Fruit fly (Drosophila melanogaster) whole organism, prepupa: Measurements from ENCODE around the gene spdo.
A peak's percentile ranks its signal among the peaks of the same experiment; 100 is the strongest.

Experiments used
- CG10669 ChIP-seq: fragments of 200-800 bp; sonication (Bioruptor generic); optimal IDR thresholded peaks from 3 replicates; lab custom pipeline; 2018; ENCODE audit warnings: missing biosample characterization, mild to moderate bottlenecking, missing genetic modification characterization, moderate library complexity
- CG31627 ChIP-seq: fragments of 200-800 bp; sonication (Bioruptor generic); optimal IDR thresholded peaks from 3 replicates; lab custom pipeline; 2016; ENCODE audit warnings: missing biosample characterization, missing genetic modification characterization
- CG32006 ChIP-seq: fragments of 200-800 bp; sonication (Bioruptor generic); optimal IDR thresholded peaks from 3 replicates; lab custom pipeline; 2017; ENCODE audit warnings: missing biosample characterization, mild to moderate bottlenecking, missing genetic modification characterization
- Sox14 ChIP-seq: fragments of 200-800 bp; sonication (Bioruptor generic); optimal IDR thresholded peaks from 3 replicates; lab custom pipeline; 2016; ENCODE audit warnings: missing biosample characterization, missing genetic modification characterization
- acj6 ChIP-seq: fragments of 200-800 bp; sonication (Bioruptor generic); optimal IDR thresholded peaks from 3 replicates; lab custom pipeline; 2016; ENCODE audit warnings: missing biosample characterization, missing genetic modification characterization
- salr ChIP-seq, 2 experiments: fragments of 200-800 bp; sonication (Bioruptor generic); optimal IDR thresholded peaks; 3 replicates each; lab custom pipeline; 2016 to 2018; ENCODE audit warnings: missing biosample characterization in 2 of 2, missing genetic modification characterization in 2 of 2, mild to moderate bottlenecking in 1 of 2

DNA sequence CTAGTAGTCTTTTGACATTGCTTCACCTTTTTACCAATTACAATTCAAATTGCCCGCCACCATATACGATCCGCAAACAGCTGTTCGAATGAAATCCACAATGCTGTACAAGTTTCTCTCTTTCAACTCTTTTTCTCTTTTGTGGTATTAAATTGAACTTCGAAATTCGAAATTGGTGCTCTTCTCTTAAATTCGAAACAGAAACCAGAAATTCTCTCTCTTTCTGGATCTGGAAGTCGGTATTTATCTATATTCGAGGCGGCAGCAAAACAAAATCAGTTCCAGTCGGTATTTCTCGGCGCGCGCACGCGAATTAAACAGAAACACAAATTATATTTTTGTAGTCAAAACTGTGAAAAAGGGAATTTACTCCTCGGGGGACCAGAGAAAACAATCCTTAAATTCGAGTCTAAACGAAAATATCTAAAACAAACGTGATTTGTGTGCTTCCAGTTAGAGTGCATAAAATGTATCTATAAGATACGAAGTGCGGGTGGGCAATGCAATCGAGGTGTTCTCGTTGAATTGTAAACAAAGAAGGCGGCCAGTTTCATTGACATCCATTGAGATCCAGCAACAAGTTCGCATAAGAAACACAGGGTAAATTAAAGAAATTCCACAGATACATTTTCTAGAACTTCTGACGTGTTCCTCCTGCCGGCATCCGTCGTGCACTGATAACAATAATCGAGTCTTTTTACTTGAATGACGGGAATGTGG, 10.5 kb upstream of the spdo start, which contains the start of gene PH4alphaEFB:
- TF ChIP-seq CG10669 (GFP tag; lab: Kevin White, UChicago) (no peak), CG31627 (GFP tag; lab: Kevin White, UChicago) (no peak), salr (GFP tag; optimal IDR thresholded peaks at IDR 0.05; lab: Kevin White, UChicago) (no peak), acj6 (GFP tag; lab: Kevin White, UChicago) (no peak), Sox14 (peak; percentile 37), CG32006 (GFP tag; lab: Kevin White, UChicago) (no peak)
